Worm (Caenorhabditis elegans) whole organism, L1 larva: Measurements from ENCODE around the gene F15A8.1.

ENCODE experiments used
- aly-2 ChIP-seq: fragments of 150-350 bp; optimal IDR thresholded peaks from 2 replicates; lab custom pipeline; 2014; ENCODE audit warnings: missing biosample characterization, missing genetic modification characterization
- egl-27 ChIP-seq, 2 experiments: fragments of 150-350 bp in 1 of 2; sonication (generic microtip); optimal IDR thresholded peaks; 3 replicates each; lab custom pipeline; 2017 to 2018; ENCODE audit warnings: missing biosample characterization in 2 of 2, missing genetic modification characterization in 2 of 2, missing genetic modification reagents in 2 of 2
- elt-3 ChIP-seq, 6 experiments: fragments of 150-350 bp in 1 of 6; sonication (generic microtip); optimal IDR thresholded peaks; 2 replicates each; lab custom pipeline; 2017 to 2018; ENCODE audit warnings: missing biosample characterization in 6 of 6, missing genetic modification characterization in 6 of 6, inconsistent platforms in 1 of 6
- mef-2 ChIP-seq: fragments of 150-350 bp; optimal IDR thresholded peaks from 2 replicates; lab custom pipeline; 2014; ENCODE audit warnings: missing biosample characterization, missing genetic modification characterization
- nhr-237 ChIP-seq: fragments of 150-350 bp; optimal IDR thresholded peaks from 2 replicates; lab custom pipeline; 2014; ENCODE audit warnings: missing biosample characterization, missing genetic modification characterization
- zag-1 ChIP-seq: fragments of 150-350 bp; optimal IDR thresholded peaks from 2 replicates; lab custom pipeline; 2014; ENCODE audit warnings: missing biosample characterization, missing genetic modification characterization

ce11 chrX:4444843-4445242 lies 4.1 kb downstream of the F15A8.1 start:
- TF ChIP-seq mef-2 (tag; lab: Kevin White, UChicago) (no peak), aly-2 (tag; lab: Kevin White, UChicago) (no peak), elt-3 (tag; optimal IDR thresholded peaks at IDR 0.05; lab: Kevin White, UChicago) (no peak), nhr-237 (tag; lab: Kevin White, UChicago) (no peak), zag-1 (no peak), egl-27 (tag; optimal IDR thresholded peaks at IDR 0.05; lab: Kevin White, UChicago) (no peak)
